Fruit fly (Drosophila melanogaster) whole organism, pupa: ENCODE results near the gene Cdk1.

Experiments
- CG10348 ChIP-seq: fragments of 200-800 bp; sonication (Bioruptor generic); IDR thresholded peaks from 2 replicates; pipeline ENCODE4 v1.3.6; 2022; ENCODE audit warnings: missing biosample characterization, missing genetic modification characterization
- CG12605 ChIP-seq: fragments of 200-800 bp; sonication (Bioruptor generic); IDR thresholded peaks from 2 replicates; pipeline ENCODE4 v1.3.6; 2022; ENCODE audit warnings: missing biosample characterization, missing genetic modification characterization
- CG14655 ChIP-seq: fragments of 200-800 bp; sonication (Bioruptor generic); optimal IDR thresholded peaks from 3 replicates; lab custom pipeline; 2017; ENCODE audit warnings: mild to moderate bottlenecking, missing biosample characterization, missing genetic modification reagents, missing genetic modification characterization
- CG4496 ChIP-seq: fragments of 200-800 bp; sonication (Bioruptor generic); IDR thresholded peaks from 3 replicates; pipeline ENCODE4 v1.3.6; 2022; ENCODE audit warnings: missing biosample characterization, missing genetic modification characterization
- CG8159 ChIP-seq: fragments of 200-800 bp; sonication (Bioruptor generic); optimal IDR thresholded peaks from 3 replicates; lab custom pipeline; 2018; ENCODE audit warnings: missing biosample characterization, mild to moderate bottlenecking, missing genetic modification characterization, moderate library complexity
- CG8301 ChIP-seq: fragments of 200-800 bp; sonication (Bioruptor generic); optimal IDR thresholded peaks from 2 replicates; lab custom pipeline; 2018; ENCODE audit warnings: missing biosample characterization, mild to moderate bottlenecking, missing genetic modification characterization
- EcR ChIP-seq: fragments of 200-800 bp; sonication (Bioruptor generic); optimal IDR thresholded peaks from 3 replicates; lab custom pipeline; 2019; ENCODE audit warnings: missing biosample characterization, missing genetic modification characterization, mild to moderate bottlenecking, moderate library complexity, missing genetic modification reagents
- Ets98B ChIP-seq: fragments of 200-800 bp; sonication (Bioruptor generic); IDR thresholded peaks from 2 replicates; pipeline ENCODE4 v1.3.6; 2022; ENCODE audit warnings: missing biosample characterization, missing genetic modification characterization
- Pif1A ChIP-seq: fragments of 200-800 bp; sonication (Bioruptor generic); optimal IDR thresholded peaks from 3 replicates; lab custom pipeline; 2016; ENCODE audit warnings: missing biosample characterization, missing genetic modification characterization
- Pif1B ChIP-seq: fragments of 200-800 bp; sonication (Bioruptor generic); optimal IDR thresholded peaks from 3 replicates; lab custom pipeline; 2016; ENCODE audit warnings: missing biosample characterization, missing genetic modification characterization
- Snoo ChIP-seq: fragments of 200-800 bp; sonication (Bioruptor generic); optimal IDR thresholded peaks from 3 replicates; lab custom pipeline; 2017; ENCODE audit warnings: missing biosample characterization, mild to moderate bottlenecking, missing genetic modification characterization, inconsistent platforms
- fd96Ca ChIP-seq: fragments of 200-800 bp; sonication (Bioruptor generic); IDR thresholded peaks from 3 replicates; pipeline ENCODE4 v1.3.6; 2022; ENCODE audit warnings: missing biosample characterization, missing genetic modification characterization
- gl ChIP-seq: fragments of 200-800 bp; sonication (Bioruptor generic); optimal IDR thresholded peaks from 2 replicates; lab custom pipeline; 2018; ENCODE audit warnings: missing biosample characterization, mild to moderate bottlenecking, missing genetic modification characterization
- rn ChIP-seq: fragments of 200-800 bp; sonication (Bioruptor generic); IDR thresholded peaks from 2 replicates; pipeline ENCODE4 v1.3.6; 2022; ENCODE audit warnings: missing biosample characterization, missing genetic modification characterization

dm6 chr2L:10342471-10342870 lies 43.6 kb downstream of the Cdk1 start, which contains the start of gene Sps2:
- no peak for TF ChIP-seq gl (tag; lab: Kevin White, UChicago)
- no peak for TF ChIP-seq Pif1A (GFP tag; lab: Kevin White, UChicago)
- no peak for TF ChIP-seq CG4496 (GFP tag; lab: Robert Waterston, UW)
- no peak for TF ChIP-seq EcR (GFP tag; lab: Kevin White, UChicago)
- TF ChIP-seq Pif1B (GFP tag; lab: Kevin White, UChicago), result no peak
- TF ChIP-seq CG10348, result no peak
- TF ChIP-seq CG8159 (tag; lab: Kevin White, UChicago), result no peak
- no peak for TF ChIP-seq CG8301
- TF ChIP-seq Snoo (tag; lab: Kevin White, UChicago), result no peak
- no peak for TF ChIP-seq CG12605 (GFP tag; lab: Robert Waterston, UW)
- TF ChIP-seq CG14655 (GFP tag; lab: Kevin White, UChicago), result no peak
- TF ChIP-seq rn (GFP tag; lab: Robert Waterston, UW), result no peak
- no peak for TF ChIP-seq fd96Ca (GFP tag; lab: Robert Waterston, UW)
- no peak for TF ChIP-seq Ets98B (GFP tag; lab: Robert Waterston, UW)
